Worm (Caenorhabditis elegans): Measurements from ENCODE around the gene ile-2.
A peak's percentile ranks its signal among the peaks of the same experiment; 100 is the strongest.

Gene ile-2

DNA sequence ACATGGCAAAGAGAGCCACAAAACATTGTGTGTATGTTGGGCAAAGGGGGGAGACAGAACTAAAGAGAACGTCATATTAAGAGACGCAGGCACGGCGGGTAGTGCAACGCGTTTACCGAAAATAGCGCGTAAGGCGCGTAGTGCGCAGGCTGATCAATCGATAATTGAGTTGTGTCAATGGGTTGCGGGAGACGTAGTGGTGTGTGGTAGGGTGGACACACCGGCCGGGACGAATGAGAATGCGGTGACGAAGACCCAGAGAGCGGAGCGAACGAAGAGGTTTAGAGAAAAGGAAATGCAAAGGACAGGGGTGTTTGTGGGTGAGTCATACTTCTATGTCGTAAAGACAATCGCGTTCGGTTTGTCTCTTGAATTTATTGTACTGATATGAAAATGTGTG lies 40.7 kb upstream of the ile-2 start (continued):
- TF ChIP-seq nhr-80 (tag; optimal IDR thresholded peaks at IDR 0.05), result peak; percentile 70
- peak; percentile 71; the same call in 1 of the 2 replicates for TF ChIP-seq K11D2.4 (GFP tag; IDR thresholded peaks at IDR 0.05)

DNA sequence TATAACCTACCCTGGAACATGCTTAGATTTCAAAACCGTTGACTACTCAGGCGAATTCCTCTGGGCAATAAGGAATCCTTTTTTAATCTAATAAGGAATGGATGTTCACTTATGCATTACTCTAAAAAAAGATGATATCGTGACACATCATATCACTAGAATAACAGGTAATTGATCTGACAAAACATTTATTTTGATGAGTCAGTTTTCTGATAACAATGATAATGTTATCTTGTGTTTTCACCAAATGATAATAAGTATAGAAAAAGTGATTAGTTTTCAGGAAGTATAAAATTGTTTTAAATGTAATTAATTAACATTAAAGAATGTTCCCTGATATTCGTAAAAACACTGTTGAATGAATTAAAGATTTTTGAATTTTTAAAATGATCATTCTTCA lies 39.3 kb upstream of the ile-2 start:
- TF ChIP-seq atf-7 (tag; optimal IDR thresholded peaks at IDR 0.05) (no peak), zfh-2 (GFP tag; conservative IDR thresholded peaks at IDR 0.05) (no peak), bed-2 (GFP tag; IDR thresholded peaks at IDR 0.05) (no peak), ztf-26 (tag; optimal IDR thresholded peaks at IDR 0.05) (no peak), F49E8.2 (tag; optimal IDR thresholded peaks at IDR 0.05; ENCODE audit: insufficient read depth) (no peak), nhr-120 (GFP tag; IDR thresholded peaks at IDR 0.05) (no peak), attf-6 (GFP tag; IDR thresholded peaks at IDR 0.05) (no peak), B0019.2 (GFP tag; conservative IDR thresholded peaks at IDR 0.05) (no peak), C17E4.6 (GFP tag; IDR thresholded peaks at IDR 0.05) (no peak), ztf-6 (GFP tag; IDR thresholded peaks at IDR 0.05) (no peak), B0261.1 (tag; optimal IDR thresholded peaks at IDR 0.05) (no peak)

DNA sequence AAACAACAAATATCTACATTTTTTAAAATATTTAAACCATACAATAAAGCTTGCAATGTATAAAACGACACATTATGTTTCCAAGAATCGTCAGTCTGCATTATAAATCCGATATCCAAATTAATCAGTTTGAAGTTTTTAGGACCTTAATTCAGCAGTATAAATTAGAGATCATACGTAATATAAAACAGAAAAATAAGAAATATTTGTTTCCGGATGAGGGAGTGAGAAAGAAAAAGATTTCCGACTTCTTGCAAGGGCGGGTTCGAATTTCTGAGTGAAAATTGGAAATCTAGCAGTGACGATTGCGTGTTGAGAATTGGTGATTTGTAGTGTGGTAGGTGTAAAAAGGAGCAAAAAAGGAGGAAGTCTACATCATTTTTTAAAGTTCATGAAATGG lies 32.8 kb upstream of the ile-2 start, which contains the start of gene npr-19:
Gene npr-19 (minus strand): TSS at position 101 of the 400 bp plus-strand sequence.
- no peak for TF ChIP-seq snpc-1.1 (tag; optimal IDR thresholded peaks at IDR 0.05; ENCODE audit: insufficient read depth)

DNA sequence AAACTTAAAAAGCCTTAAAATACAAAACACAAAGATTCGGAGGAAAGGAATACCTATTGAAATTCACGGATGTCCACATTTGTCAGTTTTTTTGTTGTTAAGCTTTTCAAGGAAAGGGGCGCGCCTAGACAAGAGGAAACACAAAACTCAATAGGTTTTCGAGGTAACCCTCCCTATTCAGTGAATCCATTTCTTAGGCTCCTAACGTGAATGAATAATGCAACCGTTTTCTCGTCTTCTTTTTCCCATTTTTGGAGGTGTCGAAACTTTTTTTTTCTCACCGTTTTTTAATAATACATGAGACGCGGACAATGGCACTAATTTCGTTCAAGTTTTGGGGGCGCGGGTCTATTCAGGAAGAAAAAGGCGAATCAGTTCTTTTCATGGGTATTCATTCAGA lies 31.4 kb upstream of the ile-2 start:
- TF ChIP-seq nhr-90 (tag; optimal IDR thresholded peaks at IDR 0.05) (no peak), F39B2.1 (GFP tag; IDR thresholded peaks at IDR 0.05) (no peak), hlh-12 (tag; optimal IDR thresholded peaks at IDR 0.05) (no peak)

DNA sequence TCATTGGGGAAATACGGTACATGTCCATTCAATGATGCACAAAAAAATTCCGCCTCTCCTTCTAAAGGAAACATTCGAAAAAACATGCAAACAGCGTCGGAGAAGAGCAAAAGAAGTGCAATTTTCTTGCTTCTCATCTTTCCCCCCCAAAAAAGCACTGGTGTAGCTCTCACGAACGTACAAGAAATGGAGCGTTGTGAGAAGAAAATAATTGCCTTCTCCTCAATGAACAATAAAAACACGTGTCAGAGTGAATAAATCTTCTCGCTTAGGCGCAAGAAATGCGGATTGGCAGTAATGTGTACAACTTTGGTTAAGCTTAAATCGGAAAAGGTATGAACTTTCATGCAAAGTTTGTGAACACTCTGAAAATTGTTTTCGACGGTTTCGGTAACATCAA lies 20.1 kb upstream of the ile-2 start:
- TF ChIP-seq ceh-100 (GFP tag; IDR thresholded peaks at IDR 0.05), result no peak
- no peak for TF ChIP-seq B0261.1 (tag; optimal IDR thresholded peaks at IDR 0.05)
- TF ChIP-seq bed-2 (GFP tag; IDR thresholded peaks at IDR 0.05), result no peak
- TF ChIP-seq sdz-38 (tag; optimal IDR thresholded peaks at IDR 0.05), result no peak
- no peak for TF ChIP-seq efl-1 (GFP tag; optimal IDR thresholded peaks at IDR 0.05)
- TF ChIP-seq tbx-9 (tag; optimal IDR thresholded peaks at IDR 0.05; ENCODE audit: borderline replicate concordance), result no peak
- no peak for TF ChIP-seq nhr-27 (tag; optimal IDR thresholded peaks at IDR 0.05)
- no peak for TF ChIP-seq athp-1 (tag; optimal IDR thresholded peaks at IDR 0.05)
- no peak for TF ChIP-seq hmg-1.2 (GFP tag; IDR thresholded peaks at IDR 0.05)
- TF ChIP-seq attf-3 (GFP tag; conservative IDR thresholded peaks at IDR 0.05), result no peak
- TF ChIP-seq dox-1 (GFP tag; IDR thresholded peaks at IDR 0.05), result no peak
- no peak for TF ChIP-seq lin-40 (tag; optimal IDR thresholded peaks at IDR 0.05)
- no peak for TF ChIP-seq let-607 (tag; optimal IDR thresholded peaks at IDR 0.05)
- TF ChIP-seq mxl-1 (tag; optimal IDR thresholded peaks at IDR 0.05), result no peak
- TF ChIP-seq B0019.2 (GFP tag; conservative IDR thresholded peaks at IDR 0.05), result no peak
- no peak for TF ChIP-seq ceh-27 (GFP tag; optimal IDR thresholded peaks at IDR 0.05)
- TF ChIP-seq gei-17 (GFP tag; optimal IDR thresholded peaks at IDR 0.05), result no peak

DNA sequence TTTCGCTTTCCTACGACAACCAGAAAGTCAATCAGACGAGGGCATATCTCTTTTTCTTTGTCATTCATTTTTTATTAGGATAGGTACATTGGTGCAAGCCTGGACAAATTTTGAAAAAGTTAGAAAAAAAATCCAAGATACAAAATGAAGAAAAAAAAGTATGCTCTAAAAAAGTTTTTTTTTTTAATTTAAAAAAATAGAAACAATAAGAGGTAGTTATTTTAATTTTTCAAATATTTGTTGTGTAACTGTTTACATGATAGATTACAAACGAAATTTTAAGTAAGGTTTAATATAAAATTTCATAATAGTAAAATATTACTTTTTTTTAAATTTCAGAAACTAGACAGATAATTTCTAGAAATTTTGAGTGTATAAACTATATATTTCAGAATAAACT lies 8.8 kb upstream of the ile-2 start, which contains the start of gene aex-3:
Gene aex-3 (minus strand): TSS at position 101 of the 400 bp plus-strand sequence.
- TF ChIP-seq atf-7 (tag; optimal IDR thresholded peaks at IDR 0.05) (no peak), dpl-1 (GFP tag; optimal IDR thresholded peaks at IDR 0.05) (no peak)
